Fruit fly (Drosophila melanogaster): Measurements from ENCODE around the gene bru1.

bru1 gene

DNA sequence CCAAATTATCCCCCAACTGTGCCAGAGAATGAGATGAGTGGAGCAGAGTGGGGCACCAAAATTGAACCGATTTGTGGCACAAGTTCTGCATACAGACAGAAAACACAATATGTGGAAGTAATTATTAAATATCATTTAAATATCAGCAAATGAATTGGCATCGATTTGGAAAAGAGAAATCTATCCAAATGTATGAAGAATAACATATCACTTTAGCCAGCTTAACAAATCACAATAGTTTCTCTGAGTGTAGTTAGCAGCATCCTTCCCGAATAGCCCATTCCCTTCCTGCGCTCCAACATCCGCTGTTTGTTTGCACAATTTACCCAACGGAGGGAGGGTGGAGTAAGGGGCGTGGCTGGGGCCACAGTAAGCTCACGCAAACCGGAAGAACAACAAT, 140.0 kb downstream of the bru1 start (continued):
- TF ChIP-seq knrl (GFP tag; IDR thresholded peaks at IDR 0.05; ENCODE audit: partially characterized antibody) (0 out of 3 replicates have a peak, but pooled peaks have one; percentile 17), tio (GFP tag; optimal IDR thresholded peaks at IDR 0.05) (no peak), lola (GFP tag; optimal IDR thresholded peaks at IDR 0.05) (no peak), CG13775 (GFP tag; optimal IDR thresholded peaks at IDR 0.05) (no peak), NK7.1 (GFP tag; optimal IDR thresholded peaks at IDR 0.05) (no peak), CG10209 (GFP tag; optimal IDR thresholded peaks at IDR 0.05) (no peak), grn (GFP tag; optimal IDR thresholded peaks at IDR 0.05) (no peak), tin (GFP tag; optimal IDR thresholded peaks at IDR 0.05) (peak; percentile 1), CG18599 (GFP tag; optimal IDR thresholded peaks at IDR 0.05) (peak; percentile 48), h (optimal IDR thresholded peaks at IDR 0.05) (no peak), dmrt99B (tag; optimal IDR thresholded peaks at IDR 0.05) (peak; percentile 37), en (GFP tag; optimal IDR thresholded peaks at IDR 0.05) (no peak), seq (GFP tag; IDR thresholded peaks at IDR 0.05) (0 out of 2 replicates have a peak, but pooled peaks have one; percentile 24), scrt (GFP tag; optimal IDR thresholded peaks at IDR 0.05) (no peak), az2 (GFP tag; optimal IDR thresholded peaks at IDR 0.05) (no peak), CG1233 (GFP tag; optimal IDR thresholded peaks at IDR 0.05) (no peak), zfh1 (GFP tag; IDR thresholded peaks at IDR 0.05) (0 out of 3 replicates have a peak, but pooled peaks have one; percentile 22)

DNA sequence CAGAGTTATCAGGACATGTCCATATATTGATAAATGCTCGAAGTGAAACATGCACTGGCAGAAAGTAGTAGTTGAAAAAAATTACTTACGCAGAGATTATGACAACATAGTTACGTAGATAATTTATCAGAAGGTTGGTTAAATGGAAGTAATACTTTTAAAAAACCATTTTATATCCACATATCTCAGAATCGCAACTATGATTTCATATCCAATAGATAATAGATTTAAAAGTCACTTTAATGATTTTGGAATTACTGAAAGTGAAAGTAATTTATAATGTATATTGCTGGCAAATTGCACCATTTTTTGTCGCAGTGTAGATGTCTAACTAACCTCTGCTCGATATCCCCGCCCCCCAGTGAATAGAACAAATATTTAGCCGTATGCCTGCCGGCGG, 162.4 kb downstream of the bru1 start:
- no peak for TF ChIP-seq pnt (GFP tag; optimal IDR thresholded peaks at IDR 0.05)
- peak; percentile 25 for TF ChIP-seq CG2120 (GFP tag; optimal IDR thresholded peaks at IDR 0.05)
- no peak for TF ChIP-seq CG14014 (GFP tag; IDR thresholded peaks at IDR 0.05)
- TF ChIP-seq Sox102F (GFP tag; optimal IDR thresholded peaks at IDR 0.05) = peak; percentile 23
- TF ChIP-seq row (GFP tag; IDR thresholded peaks at IDR 0.05) = peak; percentile 32; the same call in 2 of the 3 replicates
- TF ChIP-seq Oli (tag; optimal IDR thresholded peaks at IDR 0.05) = peak; percentile 47
- TF ChIP-seq CG7271 (tag; optimal IDR thresholded peaks at IDR 0.05) = no peak
- TF ChIP-seq dmrt99B (tag; optimal IDR thresholded peaks at IDR 0.05) = peak; percentile 41
- no peak for TF ChIP-seq CG6272 (GFP tag; IDR thresholded peaks at IDR 0.05)
- peak; percentile 27 for TF ChIP-seq CG17385 (GFP tag; optimal IDR thresholded peaks at IDR 0.05)
- peak; percentile 46 for TF ChIP-seq Blimp-1 (GFP tag; optimal IDR thresholded peaks at IDR 0.05)
- no peak for TF ChIP-seq dysf (GFP tag; IDR thresholded peaks at IDR 0.05)
- no peak for TF ChIP-seq CrebB (tag; optimal IDR thresholded peaks at IDR 0.05)
- peak; percentile 44 for TF ChIP-seq Hmr (GFP tag; optimal IDR thresholded peaks at IDR 0.05)
- TF ChIP-seq CHES-1-like (GFP tag; optimal IDR thresholded peaks at IDR 0.05) = no peak
- peak; percentile 12 for TF ChIP-seq zf30C (GFP tag; optimal IDR thresholded peaks at IDR 0.05)
- TF ChIP-seq sens (GFP tag) = peak; percentile 82
- TF ChIP-seq CG17359 (tag; optimal IDR thresholded peaks at IDR 0.05) = peak; percentile 20
- peak; percentile 44 for TF ChIP-seq CoRest (tag; optimal IDR thresholded peaks at IDR 0.05)
- TF ChIP-seq CG12659 (GFP tag; optimal IDR thresholded peaks at IDR 0.05) = peak; percentile 13
- TF ChIP-seq CG17802 (tag; optimal IDR thresholded peaks at IDR 0.05) = no peak
- no peak for TF ChIP-seq grn (GFP tag; optimal IDR thresholded peaks at IDR 0.05)
- no peak for TF ChIP-seq sd (tag; optimal IDR thresholded peaks at IDR 0.05)
- peak; percentile 55 for TF ChIP-seq CG7839 (tag; optimal IDR thresholded peaks at IDR 0.05)
- TF ChIP-seq pita (GFP tag; optimal IDR thresholded peaks at IDR 0.05) = no peak
- TF ChIP-seq CG17186 (GFP tag; optimal IDR thresholded peaks at IDR 0.05) = no peak
- TF ChIP-seq CG18262 (tag; optimal IDR thresholded peaks at IDR 0.05) = no peak
- TF ChIP-seq CG4282 (GFP tag; optimal IDR thresholded peaks at IDR 0.05) = no peak
- TF ChIP-seq eyg (GFP tag; optimal IDR thresholded peaks at IDR 0.05) = no peak
- TF ChIP-seq CG8388 (GFP tag; optimal IDR thresholded peaks at IDR 0.05) = peak; percentile 19
- TF ChIP-seq Dbx (GFP tag; IDR thresholded peaks at IDR 0.05) = no peak
- no peak for TF ChIP-seq danr (GFP tag; IDR thresholded peaks at IDR 0.05)
- TF ChIP-seq gsb-n (tag; optimal IDR thresholded peaks at IDR 0.05) = peak; percentile 8
- no peak for TF ChIP-seq CG18476 (GFP tag; optimal IDR thresholded peaks at IDR 0.05)
- TF ChIP-seq CG6689 (GFP tag; IDR thresholded peaks at IDR 0.05) = peak; percentile 38; the same call in 1 of the 2 replicates
- TF ChIP-seq CG1233 (GFP tag; optimal IDR thresholded peaks at IDR 0.05) = peak; percentile 13

All from whole organism, embryonic.